Worm (Caenorhabditis elegans): ENCODE results near the gene eef-1B.1.

Gene eef-1B.1

DNA sequence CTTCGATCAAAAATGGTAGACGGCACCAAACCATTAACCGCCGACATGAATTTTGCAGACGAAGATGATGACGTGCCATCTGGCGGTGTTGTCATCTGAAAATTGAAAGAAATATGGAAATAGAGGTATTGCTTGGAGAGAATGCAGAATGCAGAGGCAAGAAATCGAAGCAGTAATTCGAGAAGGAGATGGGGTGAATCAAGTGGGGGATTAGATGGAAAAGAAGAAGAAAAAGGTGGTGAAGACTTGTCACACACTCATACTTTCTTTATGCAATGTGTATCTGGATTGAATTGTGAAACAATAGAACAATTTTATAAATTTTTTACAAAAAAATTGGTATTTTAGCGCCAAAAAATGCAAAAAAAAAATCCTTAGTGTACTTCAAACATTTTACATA is 48.4 kb downstream of the eef-1B.1 start, which contains the start of gene tag-250:
Gene tag-250 (minus strand): TSS at position 101 of the 400 bp plus-strand sequence.
- TF ChIP-seq aly-2 (tag; optimal IDR thresholded peaks at IDR 0.05) (no peak), lin-39 (tag; optimal IDR thresholded peaks at IDR 0.05) (no peak), jun-1 (tag; optimal IDR thresholded peaks at IDR 0.05) (no peak), elt-1 (tag; optimal IDR thresholded peaks at IDR 0.05) (no peak), nhr-237 (tag; optimal IDR thresholded peaks at IDR 0.05) (no peak), mdl-1 (tag; optimal IDR thresholded peaks at IDR 0.05) (no peak), ztf-11 (tag; optimal IDR thresholded peaks at IDR 0.05) (no peak), sea-2 (GFP tag; optimal IDR thresholded peaks at IDR 0.05) (no peak)

Data from whole organism, L3 larva.